Fruit fly (Drosophila melanogaster) whole organism, prepupa: ENCODE data around the gene CG46458.

Experiments used
- Blimp-1 ChIP-seq: fragments of 200-800 bp; sonication (Bioruptor generic); optimal IDR thresholded peaks from 3 replicates; lab custom pipeline; 2017; ENCODE audit warnings: missing biosample characterization, missing genetic modification characterization, mild to moderate bottlenecking, moderate library complexity, missing genetic modification reagents
- CG10669 ChIP-seq: fragments of 200-800 bp; sonication (Bioruptor generic); optimal IDR thresholded peaks from 3 replicates; lab custom pipeline; 2018; ENCODE audit warnings: missing biosample characterization, mild to moderate bottlenecking, missing genetic modification characterization, moderate library complexity
- CG11902 ChIP-seq: fragments of 200-800 bp; sonication (Bioruptor generic); optimal IDR thresholded peaks from 3 replicates; lab custom pipeline; 2016; ENCODE audit warnings: missing biosample characterization, missing genetic modification characterization
- CG15336 ChIP-seq: fragments of 200-800 bp; sonication (Bioruptor generic); IDR thresholded peaks from 2 replicates; pipeline ENCODE4 v1.3.6; 2022; ENCODE audit warnings: missing biosample characterization, missing genetic modification characterization
- CG3032 ChIP-seq: fragments of 200-800 bp; optimal IDR thresholded peaks from 2 replicates; lab custom pipeline; 2019; ENCODE audit warnings: missing biosample characterization, mild to moderate bottlenecking, missing genetic modification characterization, moderate library complexity
- CG31627 ChIP-seq: fragments of 200-800 bp; sonication (Bioruptor generic); optimal IDR thresholded peaks from 3 replicates; lab custom pipeline; 2016; ENCODE audit warnings: missing biosample characterization, missing genetic modification characterization
- CG34406 ChIP-seq: fragments of 200-800 bp; sonication (Bioruptor generic); optimal IDR thresholded peaks from 3 replicates; lab custom pipeline; 2016; ENCODE audit warnings: missing biosample characterization, missing genetic modification characterization
- CG3919 ChIP-seq: fragments of 200-800 bp; sonication (Bioruptor generic); optimal IDR thresholded peaks from 3 replicates; lab custom pipeline; 2016; ENCODE audit warnings: missing biosample characterization, missing genetic modification characterization
- CG6163 ChIP-seq: fragments of 200-800 bp; sonication (Bioruptor generic); IDR thresholded peaks from 3 replicates; pipeline ENCODE4 v1.3.6; 2022; ENCODE audit warnings: missing biosample characterization, missing genetic modification characterization
- CG6276 ChIP-seq: fragments of 200-800 bp; sonication (Bioruptor generic); optimal IDR thresholded peaks from 2 replicates; lab custom pipeline; 2017; ENCODE audit warnings: missing biosample characterization, mild to moderate bottlenecking, missing genetic modification characterization
- CG6792 ChIP-seq: fragments of 200-800 bp; sonication (Bioruptor generic); optimal IDR thresholded peaks from 3 replicates; lab custom pipeline; 2016; ENCODE audit warnings: missing biosample characterization, missing genetic modification characterization
- CG6808 ChIP-seq: fragments of 200-800 bp; sonication (Bioruptor generic); optimal IDR thresholded peaks from 3 replicates; lab custom pipeline; 2017; ENCODE audit warnings: missing biosample characterization, missing genetic modification characterization, mild to moderate bottlenecking, moderate library complexity, missing genetic modification reagents
- CG8119 ChIP-seq: fragments of 200-800 bp; sonication (Bioruptor generic); IDR thresholded peaks from 3 replicates; pipeline ENCODE4 v1.3.6; 2022; ENCODE audit warnings: missing biosample characterization, missing genetic modification characterization
- CG8319 ChIP-seq: fragments of 200-800 bp; sonication (Bioruptor generic); optimal IDR thresholded peaks from 3 replicates; lab custom pipeline; 2016; ENCODE audit warnings: missing biosample characterization, missing genetic modification characterization
- CG9139 ChIP-seq: fragments of 200-800 bp; sonication (Bioruptor generic); optimal IDR thresholded peaks from 3 replicates; lab custom pipeline; 2017; ENCODE audit warnings: missing biosample characterization, mild to moderate bottlenecking, missing genetic modification characterization
- Eip75B ChIP-seq: fragments of 200-800 bp; sonication (Bioruptor generic); optimal IDR thresholded peaks from 3 replicates; lab custom pipeline; 2016; ENCODE audit warnings: missing biosample characterization, missing genetic modification characterization
- Eip78C ChIP-seq: fragments of 200-800 bp; sonication (Bioruptor generic); peaks from one replicate; lab custom pipeline; 2016; ENCODE audit warnings: missing biosample characterization, missing genetic modification characterization
- Eip93F ChIP-seq: fragments of 200-800 bp; sonication (Bioruptor generic); optimal IDR thresholded peaks from 2 replicates; lab custom pipeline; 2016; ENCODE audit warnings: missing biosample characterization, mild to moderate bottlenecking, missing genetic modification characterization
- Ets21C ChIP-seq: fragments of 200-800 bp; sonication (Bioruptor generic); optimal IDR thresholded peaks from 3 replicates; lab custom pipeline; 2016; ENCODE audit warnings: missing biosample characterization, missing genetic modification characterization
- Ets96B ChIP-seq: fragments of 200-800 bp; optimal IDR thresholded peaks from 2 replicates; lab custom pipeline; 2019; ENCODE audit warnings: missing biosample characterization, mild to moderate bottlenecking, missing genetic modification characterization, moderate library complexity
- Gug ChIP-seq: fragments of 200-800 bp; sonication (Bioruptor generic); IDR thresholded peaks from 2 replicates; pipeline ENCODE4 v1.3.6; 2022; ENCODE audit warnings: missing biosample characterization, missing genetic modification characterization
- Hr38 ChIP-seq: sonication (Bioruptor generic); optimal IDR thresholded peaks from 2 replicates; lab custom pipeline; 2016; ENCODE audit warnings: missing biosample characterization, missing genetic modification characterization
- Hr39 ChIP-seq: fragments of 200-800 bp; sonication (Bioruptor generic); optimal IDR thresholded peaks from 2 replicates; lab custom pipeline; 2016; ENCODE audit warnings: missing biosample characterization, missing genetic modification characterization
- Hr4 ChIP-seq: fragments of 200-800 bp; sonication (Bioruptor generic); optimal IDR thresholded peaks from 3 replicates; lab custom pipeline; 2016; ENCODE audit warnings: missing biosample characterization, missing genetic modification characterization
- Lpt ChIP-seq: fragments of 200-800 bp; sonication (Bioruptor generic); optimal IDR thresholded peaks from 3 replicates; lab custom pipeline; 2016; ENCODE audit warnings: missing biosample characterization, missing genetic modification characterization
- Met ChIP-seq: fragments of 200-800 bp; sonication (Bioruptor generic); optimal IDR thresholded peaks from 3 replicates; lab custom pipeline; 2016; ENCODE audit warnings: missing biosample characterization, missing genetic modification characterization
- OdsH ChIP-seq: fragments of 200-800 bp; sonication (Bioruptor generic); optimal IDR thresholded peaks from 3 replicates; lab custom pipeline; 2016; ENCODE audit warnings: missing biosample characterization, missing genetic modification characterization
- Smox ChIP-seq: fragments of 200-800 bp; sonication (Bioruptor generic); optimal IDR thresholded peaks from 3 replicates; lab custom pipeline; 2016; ENCODE audit warnings: missing biosample characterization, missing genetic modification characterization
- Sox102F ChIP-seq: fragments of 200-800 bp; sonication (Bioruptor generic); optimal IDR thresholded peaks from 2 replicates; lab custom pipeline; 2016; ENCODE audit warnings: missing biosample characterization, mild to moderate bottlenecking, missing genetic modification characterization
- Sox14 ChIP-seq: fragments of 200-800 bp; sonication (Bioruptor generic); optimal IDR thresholded peaks from 3 replicates; lab custom pipeline; 2016; ENCODE audit warnings: missing biosample characterization, missing genetic modification characterization
- Sox15 ChIP-seq: fragments of 200-800 bp; sonication (Bioruptor generic); optimal IDR thresholded peaks from 3 replicates; lab custom pipeline; 2016; ENCODE audit warnings: missing biosample characterization, missing genetic modification characterization
- achi ChIP-seq: fragments of 200-800 bp; sonication (Bioruptor generic); optimal IDR thresholded peaks from 3 replicates; lab custom pipeline; 2016; ENCODE audit warnings: missing biosample characterization, missing genetic modification characterization
- acj6 ChIP-seq: fragments of 200-800 bp; sonication (Bioruptor generic); optimal IDR thresholded peaks from 3 replicates; lab custom pipeline; 2016; ENCODE audit warnings: missing biosample characterization, missing genetic modification characterization
- dac ChIP-seq: fragments of 200-800 bp; sonication (Bioruptor generic); optimal IDR thresholded peaks from 2 replicates; lab custom pipeline; 2017; ENCODE audit warnings: missing biosample characterization, mild to moderate bottlenecking, missing genetic modification characterization
- dsx ChIP-seq: fragments of 200-800 bp; optimal IDR thresholded peaks from 3 replicates; lab custom pipeline; 2019; ENCODE audit warnings: missing biosample characterization, mild to moderate bottlenecking, missing genetic modification characterization, moderate library complexity; ENCODE audit not compliant: poor library complexity, severe bottlenecking
- eg ChIP-seq: fragments of 200-800 bp; sonication (Bioruptor generic); IDR thresholded peaks from 3 replicates; pipeline ENCODE4 v1.3.6; 2022; ENCODE audit warnings: missing biosample characterization, missing genetic modification characterization
- esn ChIP-seq: fragments of 200-800 bp; sonication (Bioruptor generic); optimal IDR thresholded peaks from 2 replicates; lab custom pipeline; 2016; ENCODE audit warnings: missing biosample characterization, mild to moderate bottlenecking, missing genetic modification characterization, moderate library complexity
- fd59A ChIP-seq: fragments of 200-800 bp; sonication (Bioruptor generic); optimal IDR thresholded peaks from 2 replicates; lab custom pipeline; 2017; ENCODE audit warnings: missing biosample characterization, mild to moderate bottlenecking, missing genetic modification characterization, missing genetic modification reagents
- fkh ChIP-seq: fragments of 200-800 bp; sonication (Bioruptor generic); optimal IDR thresholded peaks from 3 replicates; lab custom pipeline; 2017; ENCODE audit warnings: missing biosample characterization, mild to moderate bottlenecking, missing genetic modification characterization, moderate library complexity
- lz ChIP-seq: fragments of 200-800 bp; sonication (Bioruptor generic); optimal IDR thresholded peaks from 3 replicates; lab custom pipeline; 2016; ENCODE audit warnings: missing biosample characterization, missing genetic modification characterization
- net ChIP-seq: fragments of 200-800 bp; sonication (Bioruptor generic); optimal IDR thresholded peaks from 3 replicates; lab custom pipeline; 2016; ENCODE audit warnings: missing biosample characterization, missing genetic modification characterization
- ss ChIP-seq, 2 experiments: fragments of 200-800 bp; sonication (Bioruptor generic); optimal IDR thresholded peaks; 2 replicates in 1 of 2; 3 replicates in 1 of 2; lab custom pipeline; 2017 to 2018; ENCODE audit warnings: mild to moderate bottlenecking in 2 of 2, missing biosample characterization in 2 of 2, missing genetic modification characterization in 2 of 2, moderate library complexity in 1 of 2
- svp ChIP-seq: fragments of 200-800 bp; sonication (Bioruptor generic); peaks from one replicate; lab custom pipeline; 2016; ENCODE audit warnings: missing biosample characterization, missing genetic modification characterization

CG46458 gene

dm6 chr3R:6958320-6958840 lies at the start of gene CG46458:
CG46458 (minus strand) TSS chr3R:6958370.
- no peak for TF ChIP-seq CG6808 (GFP tag; lab: Kevin White, UChicago)
- no peak for TF ChIP-seq esn (GFP tag; lab: Kevin White, UChicago)
- no peak for TF ChIP-seq CG9139
- TF ChIP-seq Eip78C (GFP tag; lab: Kevin White, UChicago), result no peak
- no peak for TF ChIP-seq svp
- no peak for TF ChIP-seq CG8319 (GFP tag; lab: Kevin White, UChicago)
- TF ChIP-seq CG3919 (GFP tag; lab: Kevin White, UChicago), result no peak
- TF ChIP-seq eg, result no peak
- TF ChIP-seq Hr4 (GFP tag; lab: Kevin White, UChicago), result no peak
- TF ChIP-seq Blimp-1 (GFP tag; lab: Kevin White, UChicago), result no peak
- TF ChIP-seq ss (GFP tag; optimal IDR thresholded peaks at IDR 0.05; lab: Kevin White, UChicago), result no peak

- TF ChIP-seq Hr4 (GFP tag; lab: Kevin White, UChicago) (no peak), Sox15 (GFP tag; lab: Kevin White, UChicago) (no peak), Hr38 (GFP tag; lab: Kevin White, UChicago) (no peak), fkh (GFP tag; lab: Kevin White, UChicago) (no peak), eg (no peak), net (GFP tag; lab: Kevin White, UChicago) (no peak)
These were observed 48.8 kb upstream of the CG46458 start for dm6 chr3R:7006934-7007333.

- TF ChIP-seq Blimp-1 (GFP tag; lab: Kevin White, UChicago) (no peak), svp (no peak), CG31627 (GFP tag; lab: Kevin White, UChicago) (no peak), achi (no peak), CG6276 (GFP tag; lab: Kevin White, UChicago) (no peak), Lpt (no peak), OdsH (GFP tag; lab: Kevin White, UChicago) (no peak), dac (GFP tag; lab: Kevin White, UChicago) (no peak), CG6808 (GFP tag; lab: Kevin White, UChicago) (no peak)
These were observed 46.5 kb upstream of the CG46458 start for dm6 chr3R:7004496-7005206.

- TF ChIP-seq dac (GFP tag; lab: Kevin White, UChicago) (no peak), CG6163 (peak; percentile 59; the same call in 2 of the 3 replicates), Ets96B (no peak), Gug (GFP tag; lab: Robert Waterston, UW) (0 out of 2 replicates have a peak, but pooled peaks have one; percentile 12), lz (no peak), acj6 (GFP tag; lab: Kevin White, UChicago) (no peak), esn (GFP tag; lab: Kevin White, UChicago) (peak; percentile 8), ss (GFP tag; optimal IDR thresholded peaks at IDR 0.05; lab: Kevin White, UChicago) (peak; percentile 28 to 40), dsx (GFP tag; lab: Kevin White, UChicago) (no peak), CG8119 (GFP tag; lab: Robert Waterston, UW) (no peak), Sox14 (GFP tag; lab: Kevin White, UChicago) (peak; percentile 25), CG10669 (GFP tag; lab: Kevin White, UChicago) (no peak), Eip75B (GFP tag; lab: Kevin White, UChicago) (no peak), CG15336 (GFP tag; lab: Robert Waterston, UW) (no peak), CG3032 (tag; lab: Kevin White, UChicago) (peak; percentile 17), Hr39 (GFP tag; lab: Kevin White, UChicago) (no peak), Met (no peak), CG31627 (GFP tag; lab: Kevin White, UChicago) (no peak), Sox102F (GFP tag; lab: Kevin White, UChicago) (no peak), fkh (GFP tag; lab: Kevin White, UChicago) (peak; percentile 69), Hr38 (GFP tag; lab: Kevin White, UChicago) (no peak), Sox15 (GFP tag; lab: Kevin White, UChicago) (no peak), CG8319 (GFP tag; lab: Kevin White, UChicago) (no peak), fd59A (GFP tag; lab: Kevin White, UChicago) (no peak), CG34406 (GFP tag; lab: Kevin White, UChicago) (no peak), Eip93F (GFP tag; lab: Kevin White, UChicago) (no peak), Ets21C (no peak), CG6792 (GFP tag; lab: Kevin White, UChicago) (no peak), Smox (GFP tag; lab: Kevin White, UChicago) (no peak), achi (no peak), CG11902 (GFP tag; lab: Kevin White, UChicago) (no peak), svp (peak; percentile 33)
These were observed 42.6 kb upstream of the CG46458 start for dm6 chr3R:7000693-7001187.
